Worm (Caenorhabditis elegans) whole organism, L1 larva: ENCODE results near the gene R13H4.5.

ENCODE experiments used
- C04F5.9 ChIP-seq: sonication (generic microtip); optimal IDR thresholded peaks from 2 replicates; lab custom pipeline; 2016; ENCODE audit warnings: missing genetic modification characterization, missing compliant biosample characterization
- C34B4.2 ChIP-seq: sonication (generic microtip); optimal IDR thresholded peaks from 2 replicates; lab custom pipeline; 2017; ENCODE audit warnings: mild to moderate bottlenecking, missing genetic modification characterization, missing compliant biosample characterization
- aha-1 ChIP-seq: fragments of 150-350 bp; optimal IDR thresholded peaks from 2 replicates; lab custom pipeline; 2014; ENCODE audit warnings: missing biosample characterization, missing genetic modification characterization
- aly-2 ChIP-seq: fragments of 150-350 bp; optimal IDR thresholded peaks from 2 replicates; lab custom pipeline; 2014; ENCODE audit warnings: missing biosample characterization, missing genetic modification characterization
- ama-1 ChIP-seq: fragments of 150-350 bp; optimal IDR thresholded peaks from 2 replicates; lab custom pipeline; 2014
- blmp-1 ChIP-seq: fragments of 150-350 bp; optimal IDR thresholded peaks from 2 replicates; lab custom pipeline; 2014; ENCODE audit warnings: missing biosample characterization, missing genetic modification characterization
- ceh-63 ChIP-seq: fragments of 200-800 bp; sonication (Bioruptor generic); optimal IDR thresholded peaks from 2 replicates; lab custom pipeline; 2018; ENCODE audit warnings: mild to moderate bottlenecking, missing genetic modification characterization, missing compliant biosample characterization
- ceh-82 ChIP-seq, 3 experiments: fragments of 150-350 bp in 1 of 3; sonication (generic microtip) in 2 of 3; optimal IDR thresholded peaks; 2 replicates each; lab custom pipeline; 2014 to 2017; ENCODE audit warnings: missing biosample characterization in 3 of 3, missing genetic modification characterization in 3 of 3
- ceh-88 ChIP-seq: fragments of 200-800 bp; sonication (Bioruptor generic); IDR thresholded peaks from 2 replicates; pipeline ENCODE4 v1.3.6; 2022; ENCODE audit warnings: missing genetic modification characterization, missing compliant biosample characterization
- ces-1 ChIP-seq: fragments of 150-350 bp; optimal IDR thresholded peaks from 2 replicates; lab custom pipeline; 2014; ENCODE audit warnings: missing biosample characterization, missing genetic modification reagents, missing genetic modification characterization
- dsc-1 ChIP-seq: sonication (generic microtip); optimal IDR thresholded peaks from 2 replicates; lab custom pipeline; 2016; ENCODE audit warnings: mild to moderate bottlenecking, missing genetic modification characterization, missing compliant biosample characterization
- efl-1 ChIP-seq, 4 experiments: fragments of 150-350 bp; optimal IDR thresholded peaks in 3 of 4; peaks in 1 of 4; 1 replicate in 1 of 4; 2 replicates in 3 of 4; lab custom pipeline; 2014; ENCODE audit warnings: missing biosample characterization in 2 of 4, missing genetic modification characterization in 2 of 4, missing genetic modification reagents in 2 of 4
- efl-3 ChIP-seq: fragments of 200-800 bp; sonication (Bioruptor generic); optimal IDR thresholded peaks from 2 replicates; lab custom pipeline; 2018; ENCODE audit warnings: mild to moderate bottlenecking, missing genetic modification characterization, missing compliant biosample characterization
- egl-13 ChIP-seq: sonication (generic microtip); optimal IDR thresholded peaks from 2 replicates; lab custom pipeline; 2016; ENCODE audit warnings: missing genotype, missing genetic modification reagents, missing genetic modification characterization, missing compliant biosample characterization
- elt-2 ChIP-seq: sonication (generic microtip); optimal IDR thresholded peaks from 2 replicates; lab custom pipeline; 2016; ENCODE audit warnings: missing genetic modification characterization, mild to moderate bottlenecking, inconsistent platforms, missing compliant biosample characterization, missing genetic modification reagents
- ets-5 ChIP-seq: fragments of 200-800 bp; sonication (Bioruptor generic); IDR thresholded peaks from 2 replicates; pipeline ENCODE4 v1.3.6; 2022; ENCODE audit warnings: missing genetic modification characterization, missing compliant biosample characterization
- fkh-8 ChIP-seq: sonication (generic microtip); optimal IDR thresholded peaks from 2 replicates; lab custom pipeline; 2016; ENCODE audit warnings: mild to moderate bottlenecking, missing genetic modification characterization, missing compliant biosample characterization
- hlh-17 ChIP-seq: fragments of 200-800 bp; sonication (Bioruptor generic); optimal IDR thresholded peaks from 2 replicates; lab custom pipeline; 2018; ENCODE audit warnings: missing genetic modification characterization, mild to moderate bottlenecking, missing compliant biosample characterization, moderate library complexity, borderline replicate concordance
- isw-1 ChIP-seq: fragments of 200-800 bp; sonication (Bioruptor generic); IDR thresholded peaks from 2 replicates; pipeline ENCODE4 v1.3.6; 2022; ENCODE audit warnings: missing genetic modification characterization, missing compliant biosample characterization
- lin-13 ChIP-seq: fragments of 150-350 bp; optimal IDR thresholded peaks from 2 replicates; lab custom pipeline; 2014; ENCODE audit warnings: missing biosample characterization, missing genetic modification reagents, missing genetic modification characterization
- lin-15B ChIP-seq: fragments of 150-350 bp; sonication (generic microtip); optimal IDR thresholded peaks from 3 replicates; lab custom pipeline; 2014; ENCODE audit warnings: missing biosample characterization, missing genetic modification characterization
- lin-35 ChIP-seq, 2 experiments: fragments of 150-350 bp; optimal IDR thresholded peaks; 2 replicates each; lab custom pipeline; 2014; ENCODE audit warnings: missing biosample characterization in 2 of 2, missing genetic modification characterization in 2 of 2, missing genetic modification reagents in 2 of 2
- lir-3 ChIP-seq: sonication (generic microtip); optimal IDR thresholded peaks from 2 replicates; lab custom pipeline; 2016; ENCODE audit warnings: mild to moderate bottlenecking, missing genetic modification characterization, moderate library complexity, missing compliant biosample characterization; ENCODE audit not compliant: poor library complexity
- mab-9 ChIP-seq: fragments of 200-800 bp; sonication (Bioruptor generic); IDR thresholded peaks from 2 replicates; pipeline ENCODE4 v1.3.6; 2022; ENCODE audit warnings: missing genetic modification reagents, missing genetic modification characterization, missing compliant biosample characterization
- mef-2 ChIP-seq: fragments of 150-350 bp; optimal IDR thresholded peaks from 2 replicates; lab custom pipeline; 2014; ENCODE audit warnings: missing biosample characterization, missing genetic modification characterization
- nhr-20 ChIP-seq: sonication (generic microtip); optimal IDR thresholded peaks from 2 replicates; lab custom pipeline; 2016; ENCODE audit warnings: mild to moderate bottlenecking, missing genetic modification characterization, missing compliant biosample characterization
- nhr-237 ChIP-seq: fragments of 150-350 bp; optimal IDR thresholded peaks from 2 replicates; lab custom pipeline; 2014; ENCODE audit warnings: missing biosample characterization, missing genetic modification characterization
- nhr-47 ChIP-seq: sonication (generic microtip); optimal IDR thresholded peaks from 2 replicates; lab custom pipeline; 2016; ENCODE audit warnings: mild to moderate bottlenecking, missing genetic modification characterization, moderate library complexity, missing compliant biosample characterization
- nhr-77 ChIP-seq: fragments of 150-350 bp; optimal IDR thresholded peaks from 2 replicates; lab custom pipeline; 2014; ENCODE audit warnings: missing biosample characterization, missing genetic modification characterization
- nhr-84 ChIP-seq: sonication (generic microtip); optimal IDR thresholded peaks from 2 replicates; lab custom pipeline; 2017; ENCODE audit warnings: missing biosample characterization, missing genetic modification characterization
- nhr-85 ChIP-seq: sonication (generic microtip); peaks from one replicate; lab custom pipeline; 2016; ENCODE audit warnings: missing genetic modification characterization, inconsistent platforms, missing compliant biosample characterization
- pqm-1 ChIP-seq: sonication (generic microtip); optimal IDR thresholded peaks from 3 replicates; lab custom pipeline; 2017; ENCODE audit warnings: missing biosample characterization, missing genetic modification characterization
- skn-1 ChIP-seq: fragments of 150-350 bp; optimal IDR thresholded peaks from 2 replicates; lab custom pipeline; 2014; ENCODE audit warnings: missing biosample characterization, missing genetic modification characterization
- snpc-4 ChIP-seq: fragments of 150-350 bp; optimal IDR thresholded peaks from 2 replicates; lab custom pipeline; 2014; ENCODE audit warnings: missing biosample characterization, missing genetic modification characterization
- sptf-1 ChIP-seq: fragments of 150-350 bp; optimal IDR thresholded peaks from 2 replicates; lab custom pipeline; 2014; ENCODE audit warnings: missing biosample characterization, missing genetic modification characterization
- sup-37 ChIP-seq: fragments of 200-800 bp; sonication (Bioruptor generic); optimal IDR thresholded peaks from 2 replicates; lab custom pipeline; 2018; ENCODE audit warnings: mild to moderate bottlenecking, missing genetic modification characterization, missing compliant biosample characterization
- tlp-1 ChIP-seq: fragments of 150-350 bp; optimal IDR thresholded peaks from 2 replicates; lab custom pipeline; 2014; ENCODE audit warnings: missing biosample characterization, missing genetic modification characterization
- unc-130 ChIP-seq: fragments of 150-350 bp; optimal IDR thresholded peaks from 2 replicates; lab custom pipeline; 2017; ENCODE audit warnings: missing biosample characterization, missing genetic modification characterization, inconsistent platforms
- unc-62 ChIP-seq: fragments of 150-350 bp; optimal IDR thresholded peaks from 2 replicates; lab custom pipeline; 2014; ENCODE audit warnings: missing biosample characterization, missing genetic modification reagents, missing genetic modification characterization
- unc-86 ChIP-seq: sonication (generic microtip); optimal IDR thresholded peaks from 2 replicates; lab custom pipeline; 2016; ENCODE audit warnings: missing genetic modification characterization, missing compliant biosample characterization
- vab-15 ChIP-seq: sonication (generic microtip); optimal IDR thresholded peaks from 2 replicates; lab custom pipeline; 2017; ENCODE audit warnings: missing genotype, mild to moderate bottlenecking, missing genetic modification characterization, missing compliant biosample characterization
- xbp-1 ChIP-seq: sonication (generic microtip); optimal IDR thresholded peaks from 2 replicates; lab custom pipeline; 2016; ENCODE audit warnings: missing genetic modification characterization, missing compliant biosample characterization
- zip-4 ChIP-seq: fragments of 200-800 bp; sonication (Bioruptor generic); optimal IDR thresholded peaks from 2 replicates; lab custom pipeline; 2018; ENCODE audit warnings: mild to moderate bottlenecking, missing genetic modification characterization, moderate library complexity, missing compliant biosample characterization
- ztf-4 ChIP-seq: fragments of 150-350 bp; optimal IDR thresholded peaks from 2 replicates; lab custom pipeline; 2014; ENCODE audit warnings: missing biosample characterization, missing genetic modification characterization

The R13H4.5 gene

ce11 chrV:11889115-11889935 lies 28.9 kb downstream of the R13H4.5 start (continued):
- TF ChIP-seq sptf-1 (tag; lab: Kevin White, UChicago), result no peak
- no peak for TF ChIP-seq sup-37 (GFP tag; lab: Kevin White, UChicago)
- no peak for TF ChIP-seq ztf-4 (tag; lab: Kevin White, UChicago)
- no peak for TF ChIP-seq aha-1 (tag; lab: Kevin White, UChicago)
- TF ChIP-seq tlp-1, result no peak
- no peak for TF ChIP-seq unc-130
- peak; percentile 74 for TF ChIP-seq nhr-85
- peak; percentile 11 for TF ChIP-seq blmp-1 (tag; lab: Kevin White, UChicago)
- no peak for TF ChIP-seq nhr-77 (tag; lab: Kevin White, UChicago)
- TF ChIP-seq vab-15 (tag; lab: Kevin White, UChicago), result no peak
- TF ChIP-seq ceh-88 (GFP tag; lab: Robert Waterston, UW), result peak; percentile 65
- TF ChIP-seq aly-2 (tag; lab: Kevin White, UChicago), result peak; percentile 77
- TF ChIP-seq ces-1 (GFP tag; lab: Kevin White, UChicago), result no peak
- TF ChIP-seq C04F5.9 (tag; lab: Kevin White, UChicago), result peak; percentile 44
- no peak for TF ChIP-seq C34B4.2 (tag; lab: Kevin White, UChicago)
- no peak for TF ChIP-seq efl-3 (GFP tag; lab: Kevin White, UChicago)
- no peak for TF ChIP-seq ets-5 (GFP tag; lab: Robert Waterston, UW)
- no peak for TF ChIP-seq ceh-82 (tag; optimal IDR thresholded peaks at IDR 0.05; lab: Kevin White, UChicago)
- no peak for TF ChIP-seq egl-13
- TF ChIP-seq nhr-84 (tag; lab: Kevin White, UChicago), result no peak
- no peak for TF ChIP-seq lin-15B (tag; lab: Kevin White, UChicago)
- TF ChIP-seq skn-1 (tag; lab: Kevin White, UChicago), result peak; percentile 7
- TF ChIP-seq ceh-63 (GFP tag; lab: Kevin White, UChicago), result no peak
- no peak for TF ChIP-seq snpc-4 (tag; lab: Kevin White, UChicago)
- TF ChIP-seq hlh-17 (GFP tag; lab: Kevin White, UChicago), result no peak
- no peak for TF ChIP-seq unc-86
- TF ChIP-seq isw-1 (GFP tag; lab: Robert Waterston, UW), result no peak
- no peak for TF ChIP-seq nhr-47 (tag; lab: Kevin White, UChicago)
- TF ChIP-seq xbp-1, result no peak
- no peak for TF ChIP-seq unc-62 (GFP tag; lab: Kevin White, UChicago)
- TF ChIP-seq zip-4 (GFP tag; lab: Kevin White, UChicago), result no peak
- TF ChIP-seq dsc-1, result no peak
- TF ChIP-seq lir-3 (tag; lab: Kevin White, UChicago), result peak; percentile 13
- TF ChIP-seq ama-1 (lab: Kevin White, UChicago), result peak; percentile 94
- TF ChIP-seq nhr-237 (tag; lab: Kevin White, UChicago), result no peak
- no peak for TF ChIP-seq mab-9 (GFP tag; lab: Robert Waterston, UW)
- no peak for TF ChIP-seq mef-2 (tag; lab: Kevin White, UChicago)
- no peak for TF ChIP-seq elt-2

DNA sequence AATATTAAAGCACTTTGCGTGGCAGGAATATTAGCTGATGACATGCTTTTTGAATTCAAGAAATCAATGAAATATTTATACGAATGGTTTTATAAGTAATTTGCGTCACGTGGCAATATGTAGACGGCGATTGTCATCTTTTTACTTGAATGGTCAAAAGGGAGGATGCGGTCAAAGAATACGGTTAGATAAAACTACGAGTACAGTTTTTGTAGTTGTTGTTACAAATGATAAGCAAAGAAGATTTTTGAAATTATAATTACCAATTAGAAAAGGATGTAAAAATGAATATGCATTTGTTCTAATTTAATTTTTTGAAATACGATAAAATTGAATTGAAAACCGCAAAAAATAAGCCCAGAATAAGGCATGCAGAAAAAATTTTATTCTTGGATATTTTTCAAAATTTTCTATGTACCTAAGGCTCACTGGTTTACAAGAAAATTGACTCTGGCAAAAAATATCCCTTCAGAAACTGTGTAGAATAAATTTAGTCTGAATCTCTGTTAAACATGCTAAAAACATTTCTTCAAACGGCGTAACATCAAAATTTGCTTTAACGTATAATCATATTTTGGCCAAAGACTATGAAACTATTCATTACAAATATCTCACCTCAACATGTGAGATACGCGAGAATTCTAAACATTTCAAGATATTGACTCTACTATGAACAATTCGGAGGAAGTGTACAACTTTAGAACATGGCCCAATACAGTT lies 30.8 kb downstream of the R13H4.5 start, which contains the start of the genes sodh-2 and srx-76:
Gene sodh-2, minus strand, starts transcription at position 101 of the 720 bp plus-strand sequence.
Gene srx-76, plus strand, starts transcription at position 670 of the 720 bp plus-strand sequence.
- no peak for TF ChIP-seq C04F5.9 (tag; lab: Kevin White, UChicago)
- no peak for TF ChIP-seq fkh-8 (tag; lab: Kevin White, UChicago)
- TF ChIP-seq efl-1 (optimal IDR thresholded peaks at IDR 0.05; lab: Kevin White, UChicago), result no peak
- TF ChIP-seq efl-1 (GFP tag; optimal IDR thresholded peaks at IDR 0.05 in 1 of 2; lab: Kevin White, UChicago), result peak in 1 of 2 experiments; percentile 47
- TF ChIP-seq vab-15 (tag; lab: Kevin White, UChicago), result no peak
- TF ChIP-seq lin-13 (GFP tag; lab: Kevin White, UChicago), result no peak
- no peak for TF ChIP-seq blmp-1 (tag; lab: Kevin White, UChicago)
- TF ChIP-seq lin-35 (GFP tag; optimal IDR thresholded peaks at IDR 0.05; lab: Kevin White, UChicago), result peak in 1 of 2 experiments; percentile 1
- TF ChIP-seq hlh-17 (GFP tag; lab: Kevin White, UChicago), result no peak
- no peak for TF ChIP-seq pqm-1 (tag; lab: Kevin White, UChicago)
- peak; percentile 33 for TF ChIP-seq nhr-20 (tag; lab: Kevin White, UChicago)
- TF ChIP-seq ceh-82 (tag; optimal IDR thresholded peaks at IDR 0.05; lab: Kevin White, UChicago), result no peak
